Fruit fly (Drosophila melanogaster) whole organism, embryonic: ENCODE measurements around the gene CG6216.

Experiments used
- Bgb ChIP-seq: fragments of 200-800 bp; sonication (Bioruptor generic); IDR thresholded peaks from 2 replicates; pipeline ENCODE4 v1.3.6; 2022; ENCODE audit warnings: missing biosample characterization, missing genetic modification characterization; ENCODE audit not compliant: partially characterized antibody
- CG11695 ChIP-seq: fragments of 200-800 bp; sonication (Bioruptor generic); IDR thresholded peaks from 3 replicates; pipeline ENCODE4 v1.3.6; 2022; ENCODE audit warnings: missing biosample characterization, missing genetic modification characterization
- CG11723 ChIP-seq: fragments of 200-800 bp; sonication (Bioruptor generic); optimal IDR thresholded peaks from 2 replicates; lab custom pipeline; 2017; ENCODE audit warnings: missing biosample characterization, mild to moderate bottlenecking, missing genetic modification characterization
- CG12299 ChIP-seq: fragments of 200-800 bp; sonication (Bioruptor generic); optimal IDR thresholded peaks from 2 replicates; lab custom pipeline; 2018; ENCODE audit warnings: missing biosample characterization, mild to moderate bottlenecking, missing genetic modification characterization
- CG12769 ChIP-seq: fragments of 200-800 bp; sonication (Bioruptor generic); optimal IDR thresholded peaks from 2 replicates; lab custom pipeline; 2019; ENCODE audit warnings: missing biosample characterization, mild to moderate bottlenecking, missing genetic modification characterization, moderate library complexity
- CG13424 ChIP-seq: fragments of 200-800 bp; sonication (Bioruptor generic); optimal IDR thresholded peaks from 2 replicates; lab custom pipeline; 2019; ENCODE audit warnings: missing biosample characterization, mild to moderate bottlenecking, missing genetic modification characterization, moderate library complexity
- CG13894 ChIP-seq: fragments of 200-800 bp; sonication (Bioruptor generic); optimal IDR thresholded peaks from 3 replicates; lab custom pipeline; 2018; ENCODE audit warnings: missing biosample characterization, mild to moderate bottlenecking, missing genetic modification characterization, moderate library complexity
- CG14860 ChIP-seq: fragments of 200-800 bp; sonication (Bioruptor generic); IDR thresholded peaks from 3 replicates; pipeline ENCODE4 v1.3.6; 2022; ENCODE audit warnings: missing biosample characterization, missing genetic modification characterization; ENCODE audit not compliant: partially characterized antibody
- CG15269 ChIP-seq: fragments of 200-800 bp; sonication (Bioruptor generic); optimal IDR thresholded peaks from 2 replicates; lab custom pipeline; 2018; ENCODE audit warnings: missing biosample characterization, mild to moderate bottlenecking, missing genetic modification characterization, moderate library complexity
- CG18262 ChIP-seq: fragments of 200-800 bp; optimal IDR thresholded peaks from 3 replicates; lab custom pipeline; 2019; ENCODE audit warnings: missing biosample characterization, mild to moderate bottlenecking, missing genetic modification characterization, moderate library complexity
- CG18599 ChIP-seq: fragments of 200-800 bp; sonication (Bioruptor generic); optimal IDR thresholded peaks from 3 replicates; lab custom pipeline; 2017; ENCODE audit warnings: missing biosample characterization, missing genetic modification characterization, mild to moderate bottlenecking, moderate library complexity, missing genetic modification reagents
- CG31441 ChIP-seq: fragments of 200-800 bp; sonication (Bioruptor generic); IDR thresholded peaks from 2 replicates; pipeline ENCODE4 v1.3.6; 2022; ENCODE audit warnings: missing biosample characterization, missing genetic modification characterization
- CG3995 ChIP-seq: fragments of 200-800 bp; sonication (Bioruptor generic); optimal IDR thresholded peaks from 3 replicates; lab custom pipeline; 2016; ENCODE audit warnings: missing biosample characterization, missing genetic modification characterization
- CG6175 ChIP-seq: fragments of 200-800 bp; sonication (Bioruptor generic); IDR thresholded peaks from 3 replicates; pipeline ENCODE4 v1.3.6; 2022; ENCODE audit warnings: missing biosample characterization, missing genetic modification characterization
- CG7271 ChIP-seq: fragments of 200-800 bp; sonication (Bioruptor generic); optimal IDR thresholded peaks from 2 replicates; lab custom pipeline; 2018; ENCODE audit warnings: missing biosample characterization, mild to moderate bottlenecking, missing genetic modification characterization, moderate library complexity
- CG8359 ChIP-seq: fragments of 200-800 bp; sonication (Bioruptor generic); optimal IDR thresholded peaks from 2 replicates; lab custom pipeline; 2017; ENCODE audit warnings: missing biosample characterization, mild to moderate bottlenecking, missing genetic modification characterization, borderline replicate concordance
- D19B ChIP-seq: fragments of 200-800 bp; sonication (Bioruptor generic); optimal IDR thresholded peaks from 2 replicates; lab custom pipeline; 2017; ENCODE audit warnings: missing biosample characterization, mild to moderate bottlenecking, missing genetic modification characterization
- Deaf1 ChIP-seq: fragments of 200-800 bp; optimal IDR thresholded peaks from 3 replicates; lab custom pipeline; 2019; ENCODE audit warnings: missing biosample characterization, mild to moderate bottlenecking, missing genetic modification characterization, moderate library complexity
- Dip3 ChIP-seq: fragments of 200-800 bp; sonication (Bioruptor generic); optimal IDR thresholded peaks from 3 replicates; lab custom pipeline; 2016; ENCODE audit warnings: missing biosample characterization, missing genetic modification characterization
- Eip74EF ChIP-seq, 2 experiments: fragments of 200-800 bp in 1 of 2; fragments of >200 bp in 1 of 2; sonication (Bioruptor generic) in 1 of 2; optimal IDR thresholded peaks; 2 replicates each; lab custom pipeline; 2017 to 2019; ENCODE audit warnings: missing biosample characterization in 2 of 2, missing genetic modification characterization in 2 of 2, mild to moderate bottlenecking in 1 of 2, moderate library complexity in 1 of 2
- Gsc ChIP-seq: fragments of 200-800 bp; sonication (Bioruptor generic); IDR thresholded peaks from 2 replicates; pipeline ENCODE4 v1.3.6; 2022; ENCODE audit warnings: missing biosample characterization, missing genetic modification characterization
- Hmx ChIP-seq: fragments of 200-800 bp; sonication (Bioruptor generic); optimal IDR thresholded peaks from 2 replicates; lab custom pipeline; 2016; ENCODE audit warnings: missing biosample characterization, missing genetic modification characterization
- Hr78 ChIP-seq, 2 experiments: fragments of 200-800 bp in 1 of 2; fragments of >200 bp in 1 of 2; sonication (Bioruptor generic) in 1 of 2; optimal IDR thresholded peaks; 2 replicates each; lab custom pipeline; 2017 to 2019; ENCODE audit warnings: missing biosample characterization in 2 of 2, missing genetic modification characterization in 2 of 2, mild to moderate bottlenecking in 1 of 2, moderate library complexity in 1 of 2
- Jarid2 ChIP-seq: fragments of 200-800 bp; sonication (Bioruptor generic); optimal IDR thresholded peaks from 3 replicates; lab custom pipeline; 2017; ENCODE audit warnings: mild to moderate bottlenecking, missing biosample characterization, missing genetic modification reagents, missing genetic modification characterization
- Kr ChIP-seq: fragments of 200-800 bp; sonication (Bioruptor generic); optimal IDR thresholded peaks from 2 replicates; lab custom pipeline; 2017; ENCODE audit warnings: missing biosample characterization, mild to moderate bottlenecking, missing genetic modification characterization
- Lim3 ChIP-seq: fragments of 200-800 bp; sonication (Bioruptor generic); IDR thresholded peaks from 2 replicates; pipeline ENCODE4 v1.3.6; 2022; ENCODE audit warnings: missing biosample characterization, missing genetic modification characterization
- Mad ChIP-seq: fragments of 200-800 bp; sonication (Bioruptor generic); optimal IDR thresholded peaks from 2 replicates; lab custom pipeline; 2016; ENCODE audit warnings: missing biosample characterization, missing genetic modification characterization
- Max ChIP-seq: fragments of 200-800 bp; sonication (Bioruptor generic); optimal IDR thresholded peaks from 2 replicates; lab custom pipeline; 2016; ENCODE audit warnings: missing biosample characterization, mild to moderate bottlenecking, missing genetic modification characterization
- Oaz ChIP-seq: fragments of 200-800 bp; sonication (Bioruptor generic); IDR thresholded peaks from 2 replicates; pipeline ENCODE4 v1.3.6; 2022; ENCODE audit warnings: missing biosample characterization, missing genetic modification characterization
- Scr ChIP-seq: fragments of 200-800 bp; sonication (Bioruptor generic); IDR thresholded peaks from 2 replicates; pipeline ENCODE4 v1.3.6; 2022; ENCODE audit warnings: missing biosample characterization, missing genetic modification characterization; ENCODE audit not compliant: partially characterized antibody
- Xbp1 ChIP-seq: fragments of 200-800 bp; sonication (Bioruptor generic); optimal IDR thresholded peaks from 3 replicates; lab custom pipeline; 2016; ENCODE audit warnings: missing biosample characterization, mild to moderate bottlenecking, missing genetic modification characterization
- ara ChIP-seq: fragments of 200-800 bp; sonication (Bioruptor generic); IDR thresholded peaks from 2 replicates; pipeline ENCODE4 v1.3.6; 2022; ENCODE audit warnings: missing biosample characterization, missing genetic modification characterization
- bbx ChIP-seq: fragments of 200-800 bp; sonication (Bioruptor generic); IDR thresholded peaks from 2 replicates; pipeline ENCODE4 v1.3.6; 2022; ENCODE audit warnings: missing biosample characterization, missing genetic modification characterization; ENCODE audit not compliant: partially characterized antibody
- cas ChIP-seq: fragments of 200-800 bp; sonication (Bioruptor generic); IDR thresholded peaks from 2 replicates; pipeline ENCODE4 v1.3.6; 2022; ENCODE audit warnings: missing biosample characterization, missing genetic modification characterization
- chinmo ChIP-seq: fragments of 200-800 bp; sonication (Bioruptor generic); IDR thresholded peaks from 4 replicates; pipeline ENCODE4 v1.3.6; 2022; ENCODE audit warnings: missing biosample characterization, missing genetic modification characterization; ENCODE audit not compliant: partially characterized antibody
- chn ChIP-seq: fragments of 200-800 bp; sonication (Bioruptor generic); optimal IDR thresholded peaks from 2 replicates; lab custom pipeline; 2016; ENCODE audit warnings: missing biosample characterization, missing genetic modification characterization
- da ChIP-seq: fragments of 200-800 bp; sonication (Bioruptor generic); optimal IDR thresholded peaks from 2 replicates; lab custom pipeline; 2016; ENCODE audit warnings: missing biosample characterization, missing genetic modification characterization
- dm ChIP-seq: fragments of 200-800 bp; sonication (Bioruptor generic); optimal IDR thresholded peaks from 3 replicates; lab custom pipeline; 2016; ENCODE audit warnings: missing biosample characterization, missing genetic modification characterization
- grau ChIP-seq: fragments of 200-800 bp; optimal IDR thresholded peaks from 3 replicates; lab custom pipeline; 2019; ENCODE audit warnings: missing biosample characterization, mild to moderate bottlenecking, missing genetic modification characterization, moderate library complexity
- gro ChIP-seq: fragments of 200-800 bp; sonication (Bioruptor generic); optimal IDR thresholded peaks from 2 replicates; lab custom pipeline; 2016; ENCODE audit warnings: missing biosample characterization, missing genetic modification characterization
- jigr1 ChIP-seq: fragments of 200-800 bp; sonication (Bioruptor generic); IDR thresholded peaks from 3 replicates; pipeline ENCODE4 v1.3.6; 2022; ENCODE audit warnings: missing biosample characterization, missing genetic modification characterization
- pum ChIP-seq: fragments of 200-800 bp; sonication (Bioruptor generic); optimal IDR thresholded peaks from 2 replicates; lab custom pipeline; 2016; ENCODE audit warnings: missing biosample characterization, missing genetic modification characterization
- sd ChIP-seq: fragments of 200-800 bp; sonication (Bioruptor generic); optimal IDR thresholded peaks from 3 replicates; lab custom pipeline; 2018; ENCODE audit warnings: missing biosample characterization, mild to moderate bottlenecking, missing genetic modification characterization, moderate library complexity
- seq ChIP-seq: fragments of 200-800 bp; sonication (Bioruptor generic); IDR thresholded peaks from 2 replicates; pipeline ENCODE4 v1.3.6; 2022; ENCODE audit warnings: missing biosample characterization, missing genetic modification characterization
- slbo ChIP-seq: fragments of 200-800 bp; sonication (Bioruptor generic); IDR thresholded peaks from 2 replicates; pipeline ENCODE4 v1.3.6; 2022; ENCODE audit warnings: missing biosample characterization, missing genetic modification characterization
- so ChIP-seq: fragments of 200-800 bp; sonication (Bioruptor generic); IDR thresholded peaks from 3 replicates; pipeline ENCODE4 v1.3.6; 2022; ENCODE audit warnings: missing biosample characterization, missing genetic modification characterization
- sug ChIP-seq: fragments of 200-800 bp; optimal IDR thresholded peaks from 2 replicates; lab custom pipeline; 2019; ENCODE audit warnings: missing biosample characterization, mild to moderate bottlenecking, missing genetic modification characterization, moderate library complexity
- tin ChIP-seq: fragments of 200-800 bp; sonication (Bioruptor generic); optimal IDR thresholded peaks from 3 replicates; lab custom pipeline; 2016; ENCODE audit warnings: missing biosample characterization, missing genetic modification characterization
- tup ChIP-seq: fragments of 200-800 bp; sonication (Bioruptor generic); optimal IDR thresholded peaks from 2 replicates; lab custom pipeline; 2016; ENCODE audit warnings: missing biosample characterization, mild to moderate bottlenecking, missing genetic modification characterization, moderate library complexity
- zfh2 ChIP-seq: fragments of 200-800 bp; sonication (Bioruptor generic); optimal IDR thresholded peaks from 2 replicates; lab custom pipeline; 2016; ENCODE audit warnings: missing biosample characterization, missing genetic modification characterization

CG6216 gene

DNA sequence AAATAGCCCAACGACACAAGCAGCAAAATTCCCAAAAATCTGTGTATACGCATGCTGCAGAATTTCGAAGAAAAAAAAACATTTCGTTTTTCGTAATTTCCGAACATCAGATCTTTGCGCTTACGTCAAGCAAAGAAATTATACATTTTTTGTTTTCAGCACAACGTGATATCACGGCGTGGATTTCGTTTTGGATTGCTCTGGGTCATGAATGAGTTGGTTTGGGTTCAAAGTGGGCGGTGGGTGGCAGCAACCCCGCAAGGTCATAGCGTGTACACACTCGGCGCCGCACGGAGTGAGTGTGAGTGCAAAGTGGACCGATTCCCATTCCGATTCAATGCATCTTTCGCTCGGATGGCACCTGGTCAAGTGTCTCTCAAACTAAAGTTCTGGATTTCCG, 25.7 kb downstream of the CG6216 start (continued):
- no peak for TF ChIP-seq CG7271 (tag; lab: Kevin White, UChicago)
- TF ChIP-seq Hmx: no peak
- TF ChIP-seq pum (GFP tag; lab: Kevin White, UChicago): no peak
- TF ChIP-seq Xbp1 (GFP tag; lab: Kevin White, UChicago): no peak
- peak; percentile 71; the same call in 2 of the 3 replicates for TF ChIP-seq so (GFP tag; lab: Robert Waterston, UW)
- TF ChIP-seq grau (tag; lab: Kevin White, UChicago): no peak
- 0 out of 4 replicates have a peak, but pooled peaks have one; percentile 28 for TF ChIP-seq chinmo
- TF ChIP-seq jigr1 (GFP tag; lab: Robert Waterston, UW): no peak
- no peak for TF ChIP-seq CG11723 (GFP tag; lab: Kevin White, UChicago)
- TF ChIP-seq CG13424 (tag; lab: Kevin White, UChicago): no peak
- peak; percentile 57 for TF ChIP-seq sd (tag; lab: Kevin White, UChicago)
- no peak for TF ChIP-seq seq (GFP tag; lab: Robert Waterston, UW)
- TF ChIP-seq Hr78 (GFP tag; optimal IDR thresholded peaks at IDR 0.05; lab: Kevin White, UChicago): peak in 1 of 2 experiments; percentile 20
- TF ChIP-seq CG12769 (tag; lab: Kevin White, UChicago): peak; percentile 43
- TF ChIP-seq tup: no peak
- TF ChIP-seq Bgb: 0 out of 2 replicates have a peak, but pooled peaks have one; percentile 11

DNA sequence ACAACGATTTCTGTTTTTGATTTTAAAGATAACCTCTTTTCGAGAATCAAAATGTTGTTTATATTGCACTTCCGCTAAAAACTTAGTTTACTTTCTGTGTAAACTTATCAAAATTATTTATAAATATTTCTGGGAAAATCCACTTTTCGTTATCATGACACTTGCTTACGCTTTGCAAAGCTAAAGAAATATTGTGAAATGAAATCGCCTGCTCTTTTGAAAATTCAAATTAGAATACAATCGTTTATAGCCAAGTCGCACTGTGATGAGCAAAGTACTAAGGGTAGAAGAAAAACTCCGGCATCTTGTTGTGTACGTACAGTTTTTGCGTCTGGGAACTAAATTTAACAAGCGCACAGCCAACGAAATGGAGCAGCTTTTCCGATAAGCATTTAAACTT, 26.1 kb downstream of the CG6216 start:
- no peak for TF ChIP-seq sug (tag; lab: Kevin White, UChicago)
- peak; percentile 1 for TF ChIP-seq CG18599
- TF ChIP-seq chn (GFP tag; lab: Kevin White, UChicago): peak; percentile 16
- no peak for TF ChIP-seq CG8359 (GFP tag; lab: Kevin White, UChicago)
- TF ChIP-seq zfh2: no peak
- no peak for TF ChIP-seq Dip3
- no peak for TF ChIP-seq CG6175 (GFP tag; lab: Robert Waterston, UW)
- no peak for TF ChIP-seq D19B (GFP tag; lab: Kevin White, UChicago)
- no peak for TF ChIP-seq CG11695 (GFP tag; lab: Robert Waterston, UW)
- no peak for TF ChIP-seq CG12769 (tag; lab: Kevin White, UChicago)
- TF ChIP-seq Eip74EF (GFP tag; optimal IDR thresholded peaks at IDR 0.05; lab: Kevin White, UChicago): peak in 1 of 2 experiments; percentile 20
- TF ChIP-seq CG31441: peak; percentile 32; the same call in 1 of the 2 replicates
- TF ChIP-seq Kr (GFP tag; lab: Kevin White, UChicago): no peak
- no peak for TF ChIP-seq CG12299 (tag; lab: Kevin White, UChicago)
- no peak for TF ChIP-seq Gsc (GFP tag; lab: Robert Waterston, UW)
- TF ChIP-seq Lim3 (GFP tag; lab: Robert Waterston, UW): no peak
- TF ChIP-seq da (GFP tag; lab: Kevin White, UChicago): no peak
- no peak for TF ChIP-seq Max (GFP tag; lab: Kevin White, UChicago)
- no peak for TF ChIP-seq Jarid2
- TF ChIP-seq Oaz: no peak
- TF ChIP-seq CG18262: peak; percentile 34
- no peak for TF ChIP-seq CG13894 (tag; lab: Kevin White, UChicago)
- no peak for TF ChIP-seq dm (GFP tag; lab: Kevin White, UChicago)
- no peak for TF ChIP-seq ara (GFP tag; lab: Robert Waterston, UW)
- TF ChIP-seq bbx (GFP tag; lab: Robert Waterston, UW): no peak
- no peak for TF ChIP-seq CG3995 (GFP tag; lab: Kevin White, UChicago)
- no peak for TF ChIP-seq slbo (GFP tag; lab: Robert Waterston, UW)
- TF ChIP-seq gro (GFP tag; lab: Kevin White, UChicago): no peak
- no peak for TF ChIP-seq tin (GFP tag; lab: Kevin White, UChicago)
- no peak for TF ChIP-seq Mad (GFP tag; lab: Kevin White, UChicago)
- no peak for TF ChIP-seq cas
- TF ChIP-seq CG15269 (tag; lab: Kevin White, UChicago): no peak
- TF ChIP-seq Deaf1: no peak
- TF ChIP-seq CG14860: no peak
- no peak for TF ChIP-seq CG11723 (GFP tag; lab: Kevin White, UChicago)
- no peak for TF ChIP-seq Scr
